Worm (Caenorhabditis elegans): ENCODE measurements around the gene ajm-1.
"Not testable (repeated sequence)": the region's sequence is repeated elsewhere in the genome, so short reads cannot be mapped to it uniquely, and the experiment has no call there.

DNA sequence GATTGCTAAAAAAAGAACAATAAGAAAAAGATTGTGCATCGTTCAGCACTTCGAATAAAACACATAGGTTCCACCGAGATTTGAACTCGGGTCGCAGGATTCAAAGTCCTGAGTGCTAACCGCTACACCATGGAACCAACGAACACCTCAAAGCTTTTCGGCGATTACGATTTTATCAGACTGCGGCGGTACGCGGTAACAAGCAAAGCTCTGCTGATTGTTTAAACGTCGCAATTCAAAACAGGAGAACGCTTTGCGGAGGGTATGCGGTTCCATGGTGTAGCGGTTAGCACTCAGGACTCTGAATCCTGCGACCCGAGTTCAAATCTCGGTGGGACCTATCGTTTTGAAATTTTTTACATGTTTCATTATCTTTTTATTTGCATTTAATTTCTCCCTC, 7.8 kb downstream of the ajm-1 start:
- TF ChIP-seq nhr-76 (tag; optimal IDR thresholded peaks at IDR 0.05); mab-9 (GFP tag; IDR thresholded peaks at IDR 0.05); pqm-1 (tag; optimal IDR thresholded peaks at IDR 0.05): not testable (repeated sequence)

All from whole organism, L1 larva.